Worm (Caenorhabditis elegans) whole organism, midembryonic: Measurements from ENCODE around the gene rgs-6.
A peak's percentile ranks its signal among the peaks of the same experiment; 100 is the strongest.

ENCODE experiments used
- T22C8.4 ChIP-seq: fragments of 200-800 bp; sonication (Bioruptor generic); IDR thresholded peaks from 2 replicates; pipeline ENCODE4 v1.3.6; 2022; ENCODE audit warnings: missing genetic modification characterization, missing compliant biosample characterization
- cog-1 ChIP-seq: sonication (generic microtip); optimal IDR thresholded peaks from 2 replicates; lab custom pipeline; 2016; ENCODE audit warnings: missing genetic modification characterization, missing compliant biosample characterization
- flt-1 ChIP-seq: fragments of 200-800 bp; sonication (Bioruptor generic); IDR thresholded peaks from 2 replicates; pipeline ENCODE4 v1.3.6; 2022; ENCODE audit warnings: missing genetic modification characterization, missing compliant biosample characterization
- klf-2 ChIP-seq: fragments of 200-800 bp; sonication (Bioruptor generic); conservative IDR thresholded peaks from 2 replicates; pipeline ENCODE4 v1.3.6; 2022; ENCODE audit warnings: missing genetic modification reagents, missing genetic modification characterization, missing compliant biosample characterization
- med-1 ChIP-seq: sonication (generic microtip); optimal IDR thresholded peaks from 2 replicates; lab custom pipeline; 2017; ENCODE audit warnings: missing genetic modification characterization, mild to moderate bottlenecking, missing compliant biosample characterization, antibody characterized with exemption, missing genetic modification reagents; ENCODE audit not compliant: insufficient read depth
- ref-1 ChIP-seq: fragments of 200-800 bp; sonication (Bioruptor generic); conservative IDR thresholded peaks from 2 replicates; pipeline ENCODE4 v1.3.6; 2022; ENCODE audit warnings: missing genetic modification reagents, missing genetic modification characterization, missing compliant biosample characterization
- tab-1 ChIP-seq: fragments of 200-800 bp; sonication (Bioruptor generic); IDR thresholded peaks from 2 replicates; pipeline ENCODE4 v1.3.6; 2022; ENCODE audit warnings: missing genetic modification characterization, missing compliant biosample characterization
- ztf-23 ChIP-seq: fragments of 200-800 bp; sonication (Bioruptor generic); IDR thresholded peaks from 2 replicates; pipeline ENCODE4 v1.3.6; 2022; ENCODE audit warnings: missing genetic modification reagents, missing genetic modification characterization, missing compliant biosample characterization
- ztf-29 ChIP-seq: fragments of 200-800 bp; sonication (Bioruptor generic); IDR thresholded peaks from 2 replicates; pipeline ENCODE4 v1.3.6; 2022; ENCODE audit warnings: missing genetic modification reagents, missing genetic modification characterization, missing compliant biosample characterization

The rgs-6 gene

DNA sequence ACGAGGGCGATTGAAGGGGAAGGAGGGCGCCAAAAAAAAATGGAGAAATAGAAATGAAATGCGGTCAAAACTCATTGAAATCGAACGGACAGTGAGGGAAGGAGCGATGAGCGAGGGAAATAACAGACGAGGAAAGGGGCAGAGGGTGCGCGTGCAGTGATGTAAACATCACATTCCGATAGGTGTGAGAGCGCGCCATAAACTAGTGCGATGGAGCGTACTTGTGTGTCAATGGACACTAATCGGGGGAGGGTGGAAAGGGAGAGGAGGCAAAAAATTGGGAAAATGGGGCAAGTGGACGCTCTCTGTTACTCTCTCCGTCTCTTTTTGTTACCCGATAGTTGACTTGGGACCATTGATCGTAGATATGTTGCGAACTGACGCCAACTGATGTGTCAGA, 30.3 kb upstream of the rgs-6 start:
- TF ChIP-seq flt-1 (GFP tag; lab: Robert Waterston, UW) (0 out of 2 replicates have a peak, but pooled peaks have one; percentile 9), tab-1 (GFP tag; lab: Robert Waterston, UW) (peak; percentile 68; the same call in 1 of the 2 replicates), ref-1 (no peak), ztf-23 (GFP tag; lab: Robert Waterston, UW) (no peak), cog-1 (tag; lab: Kevin White, UChicago) (peak; percentile 52), T22C8.4 (GFP tag; lab: Robert Waterston, UW) (no peak)

DNA sequence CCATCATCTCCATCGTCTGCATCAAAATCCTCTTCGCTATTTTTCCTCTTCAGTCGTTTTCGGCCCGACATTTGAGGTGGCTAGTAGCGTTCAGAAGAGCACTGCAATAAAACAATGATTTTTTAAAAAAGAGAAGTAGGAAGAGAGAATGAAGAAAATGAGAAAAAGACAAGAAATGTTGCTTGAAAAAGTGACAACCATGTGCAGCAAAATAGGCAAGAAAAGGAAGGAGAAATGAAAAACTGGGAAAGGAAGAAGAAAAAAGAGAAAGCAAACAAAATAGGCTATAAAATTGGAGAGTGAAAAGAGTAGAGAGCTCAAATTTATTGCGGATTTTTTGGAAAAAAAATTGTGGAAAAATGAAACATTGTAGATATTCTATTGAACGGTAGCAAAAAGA, 29.7 kb upstream of the rgs-6 start, which contains the start of gene tag-294:
TSS of gene tag-294 (minus strand) at position 101 of the 400 bp plus-strand sequence.
- TF ChIP-seq T22C8.4 (GFP tag; lab: Robert Waterston, UW): no peak
- TF ChIP-seq ztf-29 (GFP tag; lab: Robert Waterston, UW): no peak
- no peak for TF ChIP-seq ztf-23 (GFP tag; lab: Robert Waterston, UW)

DNA sequence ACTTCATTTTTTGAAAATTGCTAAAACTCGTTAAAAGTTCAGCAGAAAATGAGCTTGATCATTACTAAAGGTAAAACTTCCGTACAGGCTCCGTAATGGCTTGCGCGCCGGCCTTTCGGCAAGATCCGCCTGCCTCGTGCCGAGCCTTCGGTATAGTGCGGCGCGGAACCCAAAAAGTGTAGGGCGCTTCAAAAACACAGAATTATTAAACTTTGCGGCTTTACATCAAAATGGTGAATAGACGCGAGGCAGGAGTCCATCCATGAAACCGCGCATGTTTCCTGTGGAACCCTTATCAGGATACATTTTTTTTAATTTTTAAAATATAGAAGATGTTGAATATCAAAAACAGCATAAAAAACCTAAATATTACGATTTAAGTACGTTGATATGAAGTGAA, 19.6 kb upstream of the rgs-6 start:
- no peak for TF ChIP-seq cog-1 (tag; lab: Kevin White, UChicago)
- TF ChIP-seq tab-1 (GFP tag; lab: Robert Waterston, UW): no peak
- no peak for TF ChIP-seq T22C8.4 (GFP tag; lab: Robert Waterston, UW)

DNA sequence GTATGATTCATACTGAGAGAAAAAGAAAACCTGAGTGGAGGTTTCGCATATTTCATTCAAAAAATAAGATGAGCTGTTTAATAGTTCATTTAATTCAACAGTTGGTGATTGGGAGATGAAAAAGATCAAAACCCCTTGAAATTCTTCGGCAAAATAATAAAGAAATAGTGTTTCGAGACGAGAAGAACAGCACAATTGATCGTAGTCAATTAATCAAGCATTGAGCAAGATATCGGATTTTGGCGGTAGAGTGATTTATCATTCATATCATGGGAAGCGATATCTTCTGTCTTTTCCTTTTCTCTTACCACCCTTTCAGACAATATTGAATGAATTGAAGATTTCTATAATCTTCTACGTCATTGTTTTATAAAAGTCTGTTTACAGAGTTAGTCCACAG, 13.1 kb upstream of the rgs-6 start:
- no peak for TF ChIP-seq flt-1 (GFP tag; lab: Robert Waterston, UW)
- TF ChIP-seq ref-1: no peak
- no peak for TF ChIP-seq med-1 (GFP tag; lab: Kevin White, UChicago)
- no peak for TF ChIP-seq klf-2 (GFP tag; lab: Robert Waterston, UW)
- no peak for TF ChIP-seq T22C8.4 (GFP tag; lab: Robert Waterston, UW)
- TF ChIP-seq ztf-23 (GFP tag; lab: Robert Waterston, UW): no peak
- no peak for TF ChIP-seq cog-1 (tag; lab: Kevin White, UChicago)
- TF ChIP-seq ztf-29 (GFP tag; lab: Robert Waterston, UW): no peak
- TF ChIP-seq tab-1 (GFP tag; lab: Robert Waterston, UW): no peak

DNA sequence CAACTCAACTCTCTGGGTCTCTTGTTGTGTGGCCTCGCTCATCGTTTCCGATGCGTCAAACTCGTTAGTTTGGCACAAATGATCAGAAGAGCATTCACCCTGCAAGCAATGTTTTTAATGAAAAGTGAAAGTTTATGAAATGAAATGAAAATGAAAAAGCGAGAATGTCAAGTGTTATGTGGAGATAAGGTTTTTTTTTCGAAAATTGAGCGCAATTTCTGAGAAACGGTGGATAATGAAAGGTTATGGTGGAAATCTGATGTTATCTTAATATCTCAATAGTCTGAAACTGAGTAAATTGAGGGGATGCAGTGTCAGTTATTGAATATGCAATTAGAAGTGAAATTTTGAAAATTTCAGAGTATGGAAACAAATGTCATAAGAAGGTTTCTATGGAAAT, 9.6 kb upstream of the rgs-6 start, which contains the start of gene gnrr-4:
TSS of gene gnrr-4 (minus strand) at position 101 of the 400 bp plus-strand sequence.
- TF ChIP-seq med-1 (GFP tag; lab: Kevin White, UChicago) (no peak), tab-1 (GFP tag; lab: Robert Waterston, UW) (no peak), flt-1 (GFP tag; lab: Robert Waterston, UW) (no peak), ztf-23 (GFP tag; lab: Robert Waterston, UW) (no peak), ztf-29 (GFP tag; lab: Robert Waterston, UW) (no peak), ref-1 (no peak), klf-2 (GFP tag; lab: Robert Waterston, UW) (no peak), cog-1 (tag; lab: Kevin White, UChicago) (no peak), T22C8.4 (GFP tag; lab: Robert Waterston, UW) (no peak)

DNA sequence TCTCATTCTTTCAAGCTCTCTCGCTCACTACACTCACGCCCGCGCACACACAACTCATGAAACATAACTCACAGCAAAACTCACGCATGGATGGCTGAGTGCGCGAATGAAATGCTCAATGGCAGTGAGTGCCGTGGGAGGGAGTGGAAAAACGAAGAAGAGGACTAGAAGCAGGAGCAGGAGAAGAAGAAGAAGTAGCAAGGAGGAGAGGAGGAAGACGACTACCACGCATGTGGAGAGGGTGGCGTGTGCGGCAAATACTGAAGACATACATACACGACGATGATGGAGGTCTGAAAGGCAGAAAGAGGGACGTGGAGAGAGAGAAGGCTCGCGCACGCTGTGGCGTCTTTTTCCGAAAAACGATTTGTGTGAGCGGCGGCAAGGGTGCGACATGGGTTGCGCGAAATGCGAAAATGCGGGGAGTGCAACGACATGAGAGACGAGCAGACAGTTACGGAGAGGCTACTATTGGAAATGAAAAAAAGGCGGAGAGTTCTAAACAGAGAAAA, 4.6 kb downstream of the rgs-6 start:
- TF ChIP-seq ztf-23 (GFP tag; lab: Robert Waterston, UW) (0 out of 2 replicates have a peak, but pooled peaks have one; percentile 54), ref-1 (no peak), cog-1 (tag; lab: Kevin White, UChicago) (no peak)

DNA sequence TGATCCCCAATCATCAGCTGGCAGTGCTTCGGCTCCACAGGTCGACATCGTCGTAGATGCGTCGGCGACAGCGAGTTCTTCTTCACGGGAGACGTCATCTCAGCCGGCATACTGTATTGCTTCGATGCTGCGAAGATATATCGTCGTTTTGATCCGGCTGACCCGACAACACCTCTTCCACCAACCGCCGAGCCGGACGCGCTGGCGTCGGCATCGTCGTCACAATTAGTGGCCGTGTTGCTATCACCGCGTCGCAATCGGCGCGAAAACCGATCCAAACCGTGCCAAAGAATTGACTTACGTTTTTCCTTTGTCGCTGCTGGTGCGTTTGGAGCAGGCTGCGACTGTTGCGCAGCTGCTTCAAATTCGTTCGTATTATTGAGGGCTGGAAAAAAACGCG, 7.4 kb downstream of the rgs-6 start:
- TF ChIP-seq ztf-29 (GFP tag; lab: Robert Waterston, UW) (no peak), tab-1 (GFP tag; lab: Robert Waterston, UW) (no peak)

DNA sequence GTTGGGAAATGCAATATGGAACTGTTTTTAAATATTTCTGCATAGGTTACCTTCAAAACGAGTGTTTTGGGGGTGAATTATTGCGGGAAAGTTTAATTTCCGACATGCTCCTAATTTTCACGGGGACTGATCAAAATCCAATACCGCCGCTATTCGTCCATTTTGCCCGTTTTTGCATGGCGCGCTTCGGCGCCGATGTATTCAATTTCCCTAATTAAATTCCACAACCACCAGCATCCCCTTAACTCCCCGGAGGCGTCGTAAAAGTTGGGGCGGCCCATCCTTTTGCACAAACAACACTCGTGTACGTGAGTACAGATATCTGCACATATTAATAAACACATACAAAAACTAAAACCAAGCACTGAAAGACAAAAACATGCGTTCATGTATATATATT, 9.0 kb downstream of the rgs-6 start:
- no peak for TF ChIP-seq ref-1

DNA sequence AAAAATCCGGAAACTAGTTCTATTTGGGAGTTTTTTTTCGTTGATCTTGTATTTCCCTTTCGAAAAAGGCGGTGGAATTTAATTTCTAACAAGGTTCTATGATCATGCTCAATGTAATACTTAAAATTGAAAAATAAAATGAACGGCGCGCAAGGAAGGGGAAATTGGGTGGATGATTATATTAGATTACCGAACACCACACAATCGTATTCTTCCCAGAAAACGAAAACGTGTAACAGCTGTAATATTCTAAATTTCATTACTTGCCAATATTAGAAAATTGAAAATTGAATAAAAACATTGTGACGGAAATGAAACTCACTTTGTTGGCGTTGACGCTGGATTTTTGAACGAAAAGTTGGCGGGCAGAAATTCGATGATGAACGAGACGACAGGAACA, 9.8 kb downstream of the rgs-6 start:
- TF ChIP-seq cog-1 (tag; lab: Kevin White, UChicago) (no peak), flt-1 (GFP tag; lab: Robert Waterston, UW) (no peak), ztf-29 (GFP tag; lab: Robert Waterston, UW) (no peak), ref-1 (no peak), T22C8.4 (GFP tag; lab: Robert Waterston, UW) (no peak), tab-1 (GFP tag; lab: Robert Waterston, UW) (no peak), klf-2 (GFP tag; lab: Robert Waterston, UW) (no peak), ztf-23 (GFP tag; lab: Robert Waterston, UW) (no peak)

DNA sequence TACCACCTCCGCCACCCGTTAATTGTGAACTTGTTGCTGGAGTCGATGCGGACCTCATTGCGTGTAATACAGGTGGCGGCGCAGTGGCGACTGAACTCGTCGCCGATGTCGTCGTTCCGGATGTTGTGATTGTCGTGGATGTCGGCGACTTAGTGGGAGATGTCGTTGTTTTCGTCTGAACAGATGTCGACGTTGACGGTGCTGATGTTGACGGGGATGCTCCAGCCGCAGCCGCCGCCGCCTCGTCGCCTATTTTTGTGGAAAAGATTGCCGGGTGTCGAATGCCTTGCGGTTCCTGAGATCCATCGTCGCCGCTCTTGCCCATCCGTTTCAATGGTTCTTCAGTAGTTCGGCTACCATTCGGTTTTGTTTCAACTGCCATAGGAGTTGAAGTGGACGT, 12.6 kb downstream of the rgs-6 start:
- TF ChIP-seq cog-1 (tag; lab: Kevin White, UChicago) (no peak), flt-1 (GFP tag; lab: Robert Waterston, UW) (no peak), ztf-23 (GFP tag; lab: Robert Waterston, UW) (no peak), med-1 (GFP tag; lab: Kevin White, UChicago) (no peak), ztf-29 (GFP tag; lab: Robert Waterston, UW) (no peak), tab-1 (GFP tag; lab: Robert Waterston, UW) (no peak), klf-2 (GFP tag; lab: Robert Waterston, UW) (no peak), ref-1 (no peak), T22C8.4 (GFP tag; lab: Robert Waterston, UW) (no peak)

DNA sequence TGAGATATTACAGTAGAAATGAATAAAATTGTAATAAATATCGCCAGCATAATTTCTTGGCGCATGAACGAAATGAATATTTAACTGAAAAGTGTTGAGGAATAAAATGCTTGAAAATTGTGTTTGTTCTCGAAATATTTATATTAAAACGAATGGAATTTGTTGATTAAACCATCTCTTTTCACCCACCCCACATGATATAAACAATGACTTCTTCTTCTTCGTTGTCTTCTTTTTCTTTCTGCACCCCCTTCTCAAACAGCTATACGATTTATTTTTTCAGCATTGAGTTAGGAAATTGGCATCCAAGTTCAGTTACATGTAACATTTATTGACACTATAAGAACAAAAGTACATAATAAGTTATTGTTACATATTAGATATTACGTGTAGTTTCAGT, 13.5 kb downstream of the rgs-6 start, which contains the start of gene C41G11.1:
TSS of gene C41G11.1 (minus strand) at position 101 of the 400 bp plus-strand sequence.
- TF ChIP-seq ztf-23 (GFP tag; lab: Robert Waterston, UW): no peak
